Fruit fly (Drosophila melanogaster) S2 (cell line): ENCODE results near the gene CG33552.

Experiments
- CG8478 ChIP-seq: fragments of >200 bp; optimal IDR thresholded peaks from 2 replicates; lab custom pipeline; 2018
- CTCF ChIP-seq, 2 experiments: fragments of >200 bp; optimal IDR thresholded peaks; 2 replicates each; lab custom pipeline; 2018

dm6 chr2L:16672290-16672689, 10.0 kb upstream of the CG33552 start:
- no peak for TF ChIP-seq CG8478
- TF ChIP-seq CTCF (optimal IDR thresholded peaks at IDR 0.05; lab: Kevin White, UChicago), result no peak
